Fruit fly (Drosophila melanogaster) whole organism, embryonic: ENCODE results near the gene Mct1.

ENCODE experiments used
- CG10543 ChIP-seq: fragments of 200-800 bp; sonication (Bioruptor generic); optimal IDR thresholded peaks from 3 replicates; lab custom pipeline; 2017; ENCODE audit warnings: missing biosample characterization, mild to moderate bottlenecking, missing genetic modification characterization, moderate library complexity
- CG11504 ChIP-seq: fragments of 200-800 bp; sonication (Bioruptor generic); optimal IDR thresholded peaks from 3 replicates; lab custom pipeline; 2019; ENCODE audit warnings: missing biosample characterization, mild to moderate bottlenecking, missing genetic modification characterization, moderate library complexity
- CG12071 ChIP-seq: fragments of 200-800 bp; sonication (Bioruptor generic); optimal IDR thresholded peaks from 3 replicates; lab custom pipeline; 2018; ENCODE audit warnings: missing biosample characterization, mild to moderate bottlenecking, missing genetic modification characterization
- CG12769 ChIP-seq: fragments of 200-800 bp; sonication (Bioruptor generic); optimal IDR thresholded peaks from 2 replicates; lab custom pipeline; 2019; ENCODE audit warnings: missing biosample characterization, mild to moderate bottlenecking, missing genetic modification characterization, moderate library complexity
- CG14014 ChIP-seq: fragments of 200-800 bp; sonication (Bioruptor generic); IDR thresholded peaks from 2 replicates; pipeline ENCODE4 v1.3.6; 2022; ENCODE audit warnings: missing biosample characterization, missing genetic modification characterization
- CG14710 ChIP-seq: fragments of 200-800 bp; sonication (Bioruptor generic); optimal IDR thresholded peaks from 3 replicates; lab custom pipeline; 2019; ENCODE audit warnings: missing biosample characterization, mild to moderate bottlenecking, missing genetic modification characterization, moderate library complexity
- CG14860 ChIP-seq: fragments of 200-800 bp; sonication (Bioruptor generic); IDR thresholded peaks from 3 replicates; pipeline ENCODE4 v1.3.6; 2022; ENCODE audit warnings: missing biosample characterization, missing genetic modification characterization; ENCODE audit not compliant: partially characterized antibody
- CG1529 ChIP-seq: fragments of 200-800 bp; sonication (Bioruptor generic); optimal IDR thresholded peaks from 3 replicates; lab custom pipeline; 2018; ENCODE audit warnings: missing biosample characterization, missing genetic modification characterization
- CG16863 ChIP-seq: fragments of 200-800 bp; sonication (Bioruptor generic); optimal IDR thresholded peaks from 3 replicates; lab custom pipeline; 2016; ENCODE audit warnings: missing biosample characterization, missing genetic modification characterization
- CG3065 ChIP-seq: fragments of 200-800 bp; sonication (Bioruptor generic); optimal IDR thresholded peaks from 2 replicates; lab custom pipeline; 2016; ENCODE audit warnings: missing biosample characterization, missing genetic modification characterization
- CG3407 ChIP-seq: fragments of 200-800 bp; sonication (Bioruptor generic); optimal IDR thresholded peaks from 2 replicates; lab custom pipeline; 2018; ENCODE audit warnings: missing biosample characterization, mild to moderate bottlenecking, missing genetic modification characterization
- CG3726 ChIP-seq: fragments of 200-800 bp; sonication (Bioruptor generic); IDR thresholded peaks from 3 replicates; pipeline ENCODE4, ENCODE4 v1.3.6; 2022; ENCODE audit warnings: missing biosample characterization, missing genetic modification characterization
- CG7928 ChIP-seq: fragments of 200-800 bp; sonication (Bioruptor generic); optimal IDR thresholded peaks from 2 replicates; lab custom pipeline; 2017; ENCODE audit warnings: missing biosample characterization, mild to moderate bottlenecking, missing genetic modification characterization
- CG7963 ChIP-seq: fragments of 200-800 bp; sonication (Bioruptor generic); IDR thresholded peaks from 3 replicates; pipeline ENCODE4 v1.3.6; 2022; ENCODE audit warnings: missing biosample characterization, missing genetic modification characterization; ENCODE audit not compliant: partially characterized antibody
- Hr39 ChIP-seq: fragments of >200 bp; optimal IDR thresholded peaks from 2 replicates; lab custom pipeline; 2017
- Hr51 ChIP-seq, 2 experiments: fragments of 200-800 bp; sonication (Bioruptor generic); optimal IDR thresholded peaks; 2 replicates in 1 of 2; 3 replicates in 1 of 2; lab custom pipeline; 2016 to 2018; ENCODE audit warnings: missing biosample characterization in 2 of 2, missing genetic modification characterization in 2 of 2, mild to moderate bottlenecking in 1 of 2, moderate library complexity in 1 of 2
- Lhr ChIP-seq: fragments of 200-800 bp; sonication (Bioruptor generic); optimal IDR thresholded peaks from 3 replicates; lab custom pipeline; 2017; ENCODE audit warnings: mild to moderate bottlenecking, missing biosample characterization, missing genetic modification reagents, missing genetic modification characterization
- NK7.1 ChIP-seq: fragments of 200-800 bp; sonication (Bioruptor generic); optimal IDR thresholded peaks from 3 replicates; lab custom pipeline; 2016; ENCODE audit warnings: missing biosample characterization, missing genetic modification characterization
- Oli ChIP-seq: fragments of 200-800 bp; sonication (Bioruptor generic); optimal IDR thresholded peaks from 2 replicates; lab custom pipeline; 2018; ENCODE audit warnings: missing biosample characterization, mild to moderate bottlenecking, missing genetic modification characterization, moderate library complexity
- Pdp1 ChIP-seq, 2 experiments: fragments of 200-800 bp; sonication (Bioruptor generic); optimal IDR thresholded peaks; 3 replicates each; lab custom pipeline; 2016; ENCODE audit warnings: missing biosample characterization in 2 of 2, missing genetic modification characterization in 2 of 2, mild to moderate bottlenecking in 1 of 2, moderate library complexity in 1 of 2
- Ptx1 ChIP-seq: fragments of 200-800 bp; sonication (Bioruptor generic); IDR thresholded peaks from 2 replicates; pipeline ENCODE4 v1.3.6; 2022; ENCODE audit warnings: missing biosample characterization, missing genetic modification characterization
- Ravus ChIP-seq: fragments of 200-800 bp; sonication (Bioruptor generic); IDR thresholded peaks from 2 replicates; pipeline ENCODE4 v1.3.6; 2022; ENCODE audit warnings: missing biosample characterization, missing genetic modification characterization
- Sry-δ ChIP-seq: fragments of 200-800 bp; sonication (Bioruptor generic); optimal IDR thresholded peaks from 2 replicates; lab custom pipeline; 2016; ENCODE audit warnings: missing biosample characterization, missing genetic modification characterization
- Trl ChIP-seq, 3 experiments: fragments of >200 bp in 2 of 3; fragments of 200-800 bp in 1 of 3; sonication (Bioruptor generic) in 1 of 3; optimal IDR thresholded peaks; 2 replicates in 1 of 3; 3 replicates in 2 of 3; lab custom pipeline; 2016 to 2017; ENCODE audit warnings: missing biosample characterization in 1 of 3, missing genetic modification characterization in 1 of 3
- chinmo ChIP-seq: fragments of 200-800 bp; sonication (Bioruptor generic); IDR thresholded peaks from 4 replicates; pipeline ENCODE4 v1.3.6; 2022; ENCODE audit warnings: missing biosample characterization, missing genetic modification characterization; ENCODE audit not compliant: partially characterized antibody
- corto ChIP-seq: fragments of 200-800 bp; sonication (Bioruptor generic); optimal IDR thresholded peaks from 2 replicates; lab custom pipeline; 2016; ENCODE audit warnings: missing biosample characterization, mild to moderate bottlenecking, missing genetic modification characterization, moderate library complexity
- crol ChIP-seq: fragments of 200-800 bp; sonication (Bioruptor generic); IDR thresholded peaks from 2 replicates; pipeline ENCODE4 v1.3.6; 2022; ENCODE audit warnings: missing biosample characterization, missing genetic modification characterization
- crp ChIP-seq, 2 experiments: fragments of 200-800 bp; sonication (Bioruptor generic); optimal IDR thresholded peaks; 2 replicates in 1 of 2; 3 replicates in 1 of 2; lab custom pipeline; 2017; ENCODE audit warnings: missing biosample characterization in 2 of 2, missing genetic modification characterization in 2 of 2, mild to moderate bottlenecking in 1 of 2, moderate library complexity in 1 of 2
- cwo ChIP-seq: fragments of 200-800 bp; sonication (Bioruptor generic); optimal IDR thresholded peaks from 3 replicates; lab custom pipeline; 2017; ENCODE audit warnings: missing biosample characterization, missing genetic modification characterization, mild to moderate bottlenecking, moderate library complexity, missing genetic modification reagents
- dysf ChIP-seq: fragments of 200-800 bp; sonication (Bioruptor generic); IDR thresholded peaks from 3 replicates; pipeline ENCODE4 v1.3.6; 2022; ENCODE audit warnings: missing biosample characterization, missing genetic modification characterization
- fd64A ChIP-seq: fragments of 200-800 bp; sonication (Bioruptor generic); optimal IDR thresholded peaks from 3 replicates; lab custom pipeline; 2018; ENCODE audit warnings: missing biosample characterization, mild to moderate bottlenecking, missing genetic modification characterization
- ftz-f1 ChIP-seq: fragments of 200-800 bp; sonication (Bioruptor generic); optimal IDR thresholded peaks from 2 replicates; lab custom pipeline; 2016; ENCODE audit warnings: missing biosample characterization, missing genetic modification characterization
- gcm2 ChIP-seq: fragments of 200-800 bp; sonication (Bioruptor generic); optimal IDR thresholded peaks from 2 replicates; lab custom pipeline; 2016; ENCODE audit warnings: missing biosample characterization, missing genetic modification characterization
- gt ChIP-seq: fragments of 200-800 bp; sonication (Bioruptor generic); IDR thresholded peaks from 2 replicates; pipeline ENCODE4 v1.3.6; 2022; ENCODE audit warnings: missing biosample characterization, missing genetic modification characterization
- hth ChIP-seq: fragments of >200 bp; optimal IDR thresholded peaks from 2 replicates; lab custom pipeline; 2017; ENCODE audit warnings: inconsistent platforms
- inv ChIP-seq: fragments of 200-800 bp; sonication (Bioruptor generic); IDR thresholded peaks from 2 replicates; pipeline ENCODE4 v1.3.6; 2022; ENCODE audit warnings: missing biosample characterization, missing genetic modification characterization; ENCODE audit not compliant: partially characterized antibody
- kay ChIP-seq: fragments of 200-800 bp; sonication (Bioruptor generic); optimal IDR thresholded peaks from 2 replicates; lab custom pipeline; 2016; ENCODE audit warnings: missing biosample characterization, missing genetic modification characterization
- lbe ChIP-seq: fragments of 200-800 bp; sonication (Bioruptor generic); optimal IDR thresholded peaks from 2 replicates; lab custom pipeline; 2016; ENCODE audit warnings: missing biosample characterization, mild to moderate bottlenecking, missing genetic modification characterization
- lilli ChIP-seq: fragments of 200-800 bp; sonication (Bioruptor generic); optimal IDR thresholded peaks from 3 replicates; lab custom pipeline; 2016; ENCODE audit warnings: missing biosample characterization, missing genetic modification characterization
- nerfin-2 ChIP-seq: fragments of 200-800 bp; sonication (Bioruptor generic); IDR thresholded peaks from 2 replicates; pipeline ENCODE4 v1.3.6; 2022; ENCODE audit warnings: missing biosample characterization, missing genetic modification characterization; ENCODE audit not compliant: partially characterized antibody
- pzg ChIP-seq: fragments of 200-800 bp; sonication (Bioruptor generic); optimal IDR thresholded peaks from 3 replicates; lab custom pipeline; 2018; ENCODE audit warnings: missing biosample characterization, mild to moderate bottlenecking, missing genetic modification characterization, moderate library complexity
- sd ChIP-seq: fragments of 200-800 bp; sonication (Bioruptor generic); optimal IDR thresholded peaks from 3 replicates; lab custom pipeline; 2018; ENCODE audit warnings: missing biosample characterization, mild to moderate bottlenecking, missing genetic modification characterization, moderate library complexity
- sens ChIP-seq: fragments of 200-800 bp; sonication (Bioruptor generic); peaks from one replicate; lab custom pipeline; 2016; ENCODE audit warnings: missing biosample characterization, missing genetic modification characterization
- sr ChIP-seq: fragments of 200-800 bp; sonication (Bioruptor generic); IDR thresholded peaks from 3 replicates; pipeline ENCODE4 v1.3.6; 2022; ENCODE audit warnings: missing biosample characterization, missing genetic modification characterization
- tap ChIP-seq: fragments of 200-800 bp; optimal IDR thresholded peaks from 3 replicates; lab custom pipeline; 2019; ENCODE audit warnings: missing biosample characterization, mild to moderate bottlenecking, missing genetic modification characterization, moderate library complexity
- tgo ChIP-seq: fragments of 200-800 bp; sonication (Bioruptor generic); IDR thresholded peaks from 3 replicates; pipeline ENCODE4 v1.3.6; 2022; ENCODE audit warnings: missing biosample characterization, missing genetic modification characterization
- ttk ChIP-seq: fragments of 200-800 bp; sonication (Bioruptor generic); IDR thresholded peaks from 2 replicates; pipeline ENCODE4 v2.1.2; 2022; ENCODE audit warnings: missing biosample characterization, missing genetic modification characterization

Gene Mct1

DNA sequence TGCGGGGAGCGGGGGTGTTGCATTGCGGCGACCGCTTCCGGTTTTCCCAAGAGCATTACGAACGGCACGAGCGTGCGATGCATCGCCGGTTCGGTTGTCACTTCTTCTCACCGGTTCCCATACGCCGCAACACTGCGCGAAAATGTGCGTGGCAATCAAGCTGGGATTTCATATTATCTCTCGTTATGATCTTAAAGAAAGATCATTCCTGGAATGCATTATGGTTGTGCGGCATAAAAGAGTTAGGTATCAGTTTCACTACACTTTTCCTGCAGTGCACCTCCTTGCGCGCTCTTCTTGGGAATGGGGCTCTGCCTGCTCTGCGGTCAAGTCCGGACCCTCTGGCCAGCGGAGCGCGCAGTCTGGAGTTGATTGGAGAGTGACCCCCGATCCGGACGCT lies 22.9 kb upstream of the Mct1 start (continued):
- TF ChIP-seq crp (GFP tag; optimal IDR thresholded peaks at IDR 0.05; lab: Kevin White, UChicago) (no peak), CG11504 (tag; lab: Kevin White, UChicago) (peak; percentile 59), NK7.1 (GFP tag; lab: Kevin White, UChicago) (no peak), CG14710 (tag; lab: Kevin White, UChicago) (peak; percentile 17), CG7963 (GFP tag; lab: Robert Waterston, UW) (no peak), gcm2 (GFP tag; lab: Kevin White, UChicago) (no peak), CG1529 (peak; percentile 17)

DNA sequence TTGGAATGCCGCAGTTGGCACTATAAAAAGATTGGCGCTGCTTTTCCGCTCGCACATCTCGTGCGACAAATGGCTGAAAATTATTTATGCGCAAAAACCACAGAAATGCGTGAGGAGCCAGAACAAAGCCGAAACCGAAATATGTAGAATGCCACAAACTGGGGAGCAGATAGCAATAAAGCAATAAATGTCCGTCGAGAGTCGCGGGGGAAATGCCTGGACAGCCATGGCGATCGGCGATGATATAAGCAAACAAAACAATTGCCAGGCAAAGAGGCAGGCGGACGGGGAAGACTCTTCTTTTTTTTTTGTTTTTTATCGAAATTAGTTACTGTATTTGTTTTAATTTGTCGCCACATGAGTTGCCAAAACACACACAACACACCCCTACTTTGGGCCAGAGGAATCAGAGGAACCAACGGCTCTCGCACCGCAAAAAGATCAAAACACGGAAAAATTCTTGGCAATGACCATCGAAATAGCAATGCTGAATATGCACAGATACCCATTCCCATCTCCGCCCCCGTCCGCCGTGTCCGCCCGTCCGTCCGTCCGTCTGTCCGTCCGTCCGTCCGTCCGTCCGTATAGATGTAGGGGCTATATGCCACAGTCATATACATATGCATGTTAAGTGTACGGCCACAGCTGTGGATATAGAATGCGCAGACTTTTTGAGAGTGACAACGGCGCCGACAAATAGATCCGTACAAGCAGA lies 20.3 kb upstream of the Mct1 start:
- TF ChIP-seq cwo (GFP tag; lab: Kevin White, UChicago), result peak; percentile 44
- TF ChIP-seq sr, result peak; percentile 46; the same call in 1 of the 3 replicates
- TF ChIP-seq CG3065, result no peak
- peak; percentile 12 for TF ChIP-seq CG10543 (GFP tag; lab: Kevin White, UChicago)
- TF ChIP-seq Hr39 (lab: Kevin White, UChicago), result peak; percentile 85
- TF ChIP-seq crol (GFP tag; lab: Robert Waterston, UW), result 0 out of 2 replicates have a peak, but pooled peaks have one; percentile 10
- no peak for TF ChIP-seq Trl (optimal IDR thresholded peaks at IDR 0.05; lab: Kevin White, UChicago)
- TF ChIP-seq Trl (GFP tag; optimal IDR thresholded peaks at IDR 0.05; lab: Kevin White, UChicago), result no peak
- TF ChIP-seq sd (tag; lab: Kevin White, UChicago), result peak; percentile 79
- TF ChIP-seq nerfin-2 (GFP tag; lab: Robert Waterston, UW), result no peak
- peak in 1 of 2 experiments; percentile 53 for TF ChIP-seq Pdp1 (GFP tag; optimal IDR thresholded peaks at IDR 0.05; lab: Kevin White, UChicago)
- TF ChIP-seq chinmo, result 0 out of 4 replicates have a peak, but pooled peaks have one; percentile 57
- peak; percentile 57 for TF ChIP-seq CG12769

DNA sequence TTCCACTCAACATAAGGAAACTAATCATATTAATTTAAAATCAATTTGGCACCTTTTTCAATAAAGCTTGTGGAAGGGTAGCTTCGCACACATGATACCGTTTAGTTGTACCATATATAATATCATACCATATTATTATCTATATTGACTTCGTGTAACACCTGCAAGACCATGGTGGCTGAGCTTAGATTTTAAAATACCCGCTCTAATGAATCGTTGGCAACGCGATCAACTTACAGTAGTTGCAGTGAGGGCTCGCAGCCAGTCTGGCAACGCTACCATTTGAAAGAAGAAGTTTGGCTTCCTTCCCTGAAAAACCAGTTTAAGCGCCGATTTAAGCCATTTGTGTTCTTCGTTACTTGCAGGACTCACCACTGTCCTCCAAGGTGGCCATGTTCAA lies 18.6 kb upstream of the Mct1 start:
- TF ChIP-seq ttk, result no peak
- no peak for TF ChIP-seq CG14014 (GFP tag; lab: Robert Waterston, UW)
- TF ChIP-seq corto (GFP tag; lab: Kevin White, UChicago), result no peak
- TF ChIP-seq Ptx1 (GFP tag; lab: Robert Waterston, UW), result no peak
- no peak for TF ChIP-seq CG12071
- TF ChIP-seq Ravus, result no peak
- TF ChIP-seq CG16863 (GFP tag; lab: Kevin White, UChicago), result no peak
- TF ChIP-seq tap (tag; lab: Kevin White, UChicago), result no peak
- TF ChIP-seq ftz-f1 (GFP tag; lab: Kevin White, UChicago), result no peak
- TF ChIP-seq sens (GFP tag; lab: Kevin White, UChicago), result peak; percentile 9
- TF ChIP-seq dysf (GFP tag; lab: Robert Waterston, UW), result no peak
- peak; percentile 51 for TF ChIP-seq pzg (GFP tag; lab: Kevin White, UChicago)
- TF ChIP-seq Hr51 (GFP tag; optimal IDR thresholded peaks at IDR 0.05; lab: Kevin White, UChicago), result no peak
- peak; percentile 27 for TF ChIP-seq Sry-δ (GFP tag; lab: Kevin White, UChicago)
- TF ChIP-seq Lhr (GFP tag; lab: Kevin White, UChicago), result no peak
- TF ChIP-seq CG3726 (GFP tag; lab: Robert Waterston, UW), result no peak
- TF ChIP-seq gt (GFP tag; lab: Robert Waterston, UW), result no peak
- TF ChIP-seq lilli, result no peak
- no peak for TF ChIP-seq Oli (tag; lab: Kevin White, UChicago)
- no peak for TF ChIP-seq fd64A (GFP tag; lab: Kevin White, UChicago)
- TF ChIP-seq inv, result no peak
- TF ChIP-seq CG3407 (GFP tag; lab: Kevin White, UChicago), result no peak
- TF ChIP-seq lbe, result no peak
- no peak for TF ChIP-seq hth (lab: Kevin White, UChicago)
- TF ChIP-seq tgo (GFP tag; lab: Robert Waterston, UW), result no peak
- TF ChIP-seq kay, result no peak
- TF ChIP-seq CG14860, result no peak
- no peak for TF ChIP-seq CG7928 (GFP tag; lab: Kevin White, UChicago)
